Fruit fly (Drosophila melanogaster) whole organism, prepupa: Measurements from ENCODE around the gene CG43736.

Source experiments
- Blimp-1 ChIP-seq: fragments of 200-800 bp; sonication (Bioruptor generic); optimal IDR thresholded peaks from 3 replicates; lab custom pipeline; 2017; ENCODE audit warnings: missing biosample characterization, missing genetic modification characterization, mild to moderate bottlenecking, moderate library complexity, missing genetic modification reagents
- CG10669 ChIP-seq: fragments of 200-800 bp; sonication (Bioruptor generic); optimal IDR thresholded peaks from 3 replicates; lab custom pipeline; 2018; ENCODE audit warnings: missing biosample characterization, mild to moderate bottlenecking, missing genetic modification characterization, moderate library complexity
- CG15336 ChIP-seq: fragments of 200-800 bp; sonication (Bioruptor generic); IDR thresholded peaks from 2 replicates; pipeline ENCODE4 v1.3.6; 2022; ENCODE audit warnings: missing biosample characterization, missing genetic modification characterization
- CG34406 ChIP-seq: fragments of 200-800 bp; sonication (Bioruptor generic); optimal IDR thresholded peaks from 3 replicates; lab custom pipeline; 2016; ENCODE audit warnings: missing biosample characterization, missing genetic modification characterization
- CG6808 ChIP-seq: fragments of 200-800 bp; sonication (Bioruptor generic); optimal IDR thresholded peaks from 3 replicates; lab custom pipeline; 2017; ENCODE audit warnings: missing biosample characterization, missing genetic modification characterization, mild to moderate bottlenecking, moderate library complexity, missing genetic modification reagents
- Eip78C ChIP-seq: fragments of 200-800 bp; sonication (Bioruptor generic); peaks from one replicate; lab custom pipeline; 2016; ENCODE audit warnings: missing biosample characterization, missing genetic modification characterization
- Eip93F ChIP-seq: fragments of 200-800 bp; sonication (Bioruptor generic); optimal IDR thresholded peaks from 2 replicates; lab custom pipeline; 2016; ENCODE audit warnings: missing biosample characterization, mild to moderate bottlenecking, missing genetic modification characterization
- Hr4 ChIP-seq: fragments of 200-800 bp; sonication (Bioruptor generic); optimal IDR thresholded peaks from 3 replicates; lab custom pipeline; 2016; ENCODE audit warnings: missing biosample characterization, missing genetic modification characterization
- Lpt ChIP-seq: fragments of 200-800 bp; sonication (Bioruptor generic); optimal IDR thresholded peaks from 3 replicates; lab custom pipeline; 2016; ENCODE audit warnings: missing biosample characterization, missing genetic modification characterization
- OdsH ChIP-seq: fragments of 200-800 bp; sonication (Bioruptor generic); optimal IDR thresholded peaks from 3 replicates; lab custom pipeline; 2016; ENCODE audit warnings: missing biosample characterization, missing genetic modification characterization
- esn ChIP-seq: fragments of 200-800 bp; sonication (Bioruptor generic); optimal IDR thresholded peaks from 2 replicates; lab custom pipeline; 2016; ENCODE audit warnings: missing biosample characterization, mild to moderate bottlenecking, missing genetic modification characterization, moderate library complexity

DNA sequence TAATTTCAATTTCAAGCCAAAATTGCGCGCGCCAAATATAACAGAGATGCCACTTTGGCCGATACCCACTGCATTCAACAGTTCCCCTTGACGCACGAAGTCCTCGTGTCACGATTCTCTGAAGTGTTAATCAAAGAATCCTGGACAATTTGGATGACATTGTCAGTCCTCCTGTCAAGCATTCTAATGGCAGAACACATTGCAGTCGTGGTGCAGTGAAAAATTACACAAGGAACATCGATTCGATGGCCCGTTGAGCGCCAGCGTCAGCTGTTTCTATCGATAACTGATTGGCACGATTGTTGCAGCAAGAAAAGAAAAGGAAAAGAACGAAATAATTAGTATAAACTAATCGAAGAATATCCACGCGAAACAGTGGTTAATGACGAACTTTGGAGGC, 39.5 kb upstream of the CG43736 start, which contains the start of gene nonC:
- no peak for TF ChIP-seq CG10669 (GFP tag; lab: Kevin White, UChicago)
- TF ChIP-seq OdsH (GFP tag; lab: Kevin White, UChicago), result no peak
- TF ChIP-seq Lpt, result no peak
- TF ChIP-seq CG15336 (GFP tag; lab: Robert Waterston, UW), result no peak
- TF ChIP-seq Eip93F (GFP tag; lab: Kevin White, UChicago), result no peak
- no peak for TF ChIP-seq Eip78C (GFP tag; lab: Kevin White, UChicago)
- no peak for TF ChIP-seq Hr4 (GFP tag; lab: Kevin White, UChicago)
- no peak for TF ChIP-seq CG34406
- no peak for TF ChIP-seq esn (GFP tag; lab: Kevin White, UChicago)
- no peak for TF ChIP-seq CG6808
- no peak for TF ChIP-seq Blimp-1 (GFP tag; lab: Kevin White, UChicago)
